Fruit fly (Drosophila melanogaster) whole organism, embryonic: ENCODE results near the gene CCAP.

Experiments used
- CG2129 ChIP-seq: fragments of 200-800 bp; sonication (Bioruptor generic); IDR thresholded peaks from 2 replicates; pipeline ENCODE4 v1.3.6; 2022; ENCODE audit warnings: missing biosample characterization, missing genetic modification characterization; ENCODE audit not compliant: partially characterized antibody
- CG6791 ChIP-seq: fragments of 200-800 bp; sonication (Bioruptor generic); IDR thresholded peaks from 3 replicates; pipeline ENCODE4 v1.3.6; 2022; ENCODE audit warnings: missing biosample characterization, missing genetic modification characterization; ENCODE audit not compliant: partially characterized antibody
- CG9797 ChIP-seq: fragments of 200-800 bp; sonication (Bioruptor generic); optimal IDR thresholded peaks from 3 replicates; lab custom pipeline; 2018; ENCODE audit warnings: missing biosample characterization, mild to moderate bottlenecking, missing genetic modification characterization
- Kr ChIP-seq: fragments of 200-800 bp; sonication (Bioruptor generic); optimal IDR thresholded peaks from 2 replicates; lab custom pipeline; 2017; ENCODE audit warnings: missing biosample characterization, mild to moderate bottlenecking, missing genetic modification characterization
- NC2α ChIP-seq: fragments of 200-800 bp; sonication (Bioruptor generic); optimal IDR thresholded peaks from 2 replicates; lab custom pipeline; 2016; ENCODE audit warnings: missing biosample characterization, missing genetic modification characterization
- TFAM ChIP-seq: fragments of 200-800 bp; sonication (Bioruptor generic); optimal IDR thresholded peaks from 2 replicates; lab custom pipeline; 2017; ENCODE audit warnings: missing biosample characterization, missing genetic modification characterization, inconsistent platforms
- bbx ChIP-seq: fragments of 200-800 bp; sonication (Bioruptor generic); IDR thresholded peaks from 2 replicates; pipeline ENCODE4 v1.3.6; 2022; ENCODE audit warnings: missing biosample characterization, missing genetic modification characterization; ENCODE audit not compliant: partially characterized antibody
- bsh ChIP-seq, 2 experiments: fragments of 200-800 bp; sonication (Bioruptor generic); optimal IDR thresholded peaks; 2 replicates each; lab custom pipeline; 2017 to 2018; ENCODE audit warnings: mild to moderate bottlenecking in 2 of 2, missing biosample characterization in 2 of 2, missing genetic modification characterization in 2 of 2, moderate library complexity in 1 of 2
- btn ChIP-seq: fragments of 200-800 bp; sonication (Bioruptor generic); optimal IDR thresholded peaks from 2 replicates; lab custom pipeline; 2016; ENCODE audit warnings: missing biosample characterization, missing genetic modification characterization
- lab ChIP-seq: fragments of 200-800 bp; sonication (Bioruptor generic); optimal IDR thresholded peaks from 3 replicates; lab custom pipeline; 2017; ENCODE audit warnings: missing biosample characterization, missing genetic modification characterization, mild to moderate bottlenecking, moderate library complexity, missing genetic modification reagents
- stwl ChIP-seq: fragments of 200-800 bp; sonication (Bioruptor generic); optimal IDR thresholded peaks from 3 replicates; lab custom pipeline; 2018; ENCODE audit warnings: missing biosample characterization, mild to moderate bottlenecking, missing genetic modification characterization, moderate library complexity

dm6 chr3R:22675447-22675846, 26.4 kb downstream of the CCAP start:
- TF ChIP-seq Kr (GFP tag; lab: Kevin White, UChicago) (no peak), lab (GFP tag; lab: Kevin White, UChicago) (no peak), CG9797 (no peak), bbx (no peak), bsh (GFP tag; optimal IDR thresholded peaks at IDR 0.05; lab: Kevin White, UChicago) (no peak), btn (GFP tag; lab: Kevin White, UChicago) (no peak), TFAM (GFP tag; lab: Kevin White, UChicago) (no peak), CG6791 (GFP tag; lab: Robert Waterston, UW) (no peak), stwl (tag; lab: Kevin White, UChicago) (no peak), CG2129 (GFP tag; lab: Robert Waterston, UW) (no peak), NC2α (no peak)
